Fruit fly (Drosophila melanogaster) whole organism, prepupa: ENCODE data around the gene CG8301.

Experiments
- CG10631 ChIP-seq: fragments of 200-800 bp; sonication (Bioruptor generic); optimal IDR thresholded peaks from 2 replicates; lab custom pipeline; 2016; ENCODE audit warnings: missing biosample characterization, missing genetic modification characterization
- CG11294 ChIP-seq: fragments of 200-800 bp; sonication (Bioruptor generic); IDR thresholded peaks from 2 replicates; pipeline ENCODE4 v1.3.6; 2022; ENCODE audit warnings: missing biosample characterization, missing genetic modification characterization
- CG11762 ChIP-seq: fragments of 200-800 bp; sonication (Bioruptor generic); optimal IDR thresholded peaks from 3 replicates; lab custom pipeline; 2016; ENCODE audit warnings: missing biosample characterization, missing genetic modification characterization; ENCODE audit not compliant: insufficient read depth
- CG11902 ChIP-seq: fragments of 200-800 bp; sonication (Bioruptor generic); optimal IDR thresholded peaks from 3 replicates; lab custom pipeline; 2016; ENCODE audit warnings: missing biosample characterization, missing genetic modification characterization
- CG15336 ChIP-seq: fragments of 200-800 bp; sonication (Bioruptor generic); IDR thresholded peaks from 2 replicates; pipeline ENCODE4 v1.3.6; 2022; ENCODE audit warnings: missing biosample characterization, missing genetic modification characterization
- CG1621 ChIP-seq: fragments of 200-800 bp; sonication (Bioruptor generic); optimal IDR thresholded peaks from 3 replicates; lab custom pipeline; 2018; ENCODE audit warnings: missing biosample characterization, mild to moderate bottlenecking, missing genetic modification characterization
- CG31627 ChIP-seq: fragments of 200-800 bp; sonication (Bioruptor generic); optimal IDR thresholded peaks from 3 replicates; lab custom pipeline; 2016; ENCODE audit warnings: missing biosample characterization, missing genetic modification characterization
- CG32006 ChIP-seq: fragments of 200-800 bp; sonication (Bioruptor generic); optimal IDR thresholded peaks from 3 replicates; lab custom pipeline; 2017; ENCODE audit warnings: missing biosample characterization, mild to moderate bottlenecking, missing genetic modification characterization
- CG34406 ChIP-seq: fragments of 200-800 bp; sonication (Bioruptor generic); optimal IDR thresholded peaks from 3 replicates; lab custom pipeline; 2016; ENCODE audit warnings: missing biosample characterization, missing genetic modification characterization
- CG3919 ChIP-seq: fragments of 200-800 bp; sonication (Bioruptor generic); optimal IDR thresholded peaks from 3 replicates; lab custom pipeline; 2016; ENCODE audit warnings: missing biosample characterization, missing genetic modification characterization
- CG4318 ChIP-seq: fragments of 200-800 bp; sonication (Bioruptor generic); optimal IDR thresholded peaks from 3 replicates; lab custom pipeline; 2017; ENCODE audit warnings: missing biosample characterization, mild to moderate bottlenecking, missing genetic modification characterization
- CG6163 ChIP-seq: fragments of 200-800 bp; sonication (Bioruptor generic); IDR thresholded peaks from 3 replicates; pipeline ENCODE4 v1.3.6; 2022; ENCODE audit warnings: missing biosample characterization, missing genetic modification characterization
- CG6276 ChIP-seq: fragments of 200-800 bp; sonication (Bioruptor generic); optimal IDR thresholded peaks from 2 replicates; lab custom pipeline; 2017; ENCODE audit warnings: missing biosample characterization, mild to moderate bottlenecking, missing genetic modification characterization
- CG6792 ChIP-seq: fragments of 200-800 bp; sonication (Bioruptor generic); optimal IDR thresholded peaks from 3 replicates; lab custom pipeline; 2016; ENCODE audit warnings: missing biosample characterization, missing genetic modification characterization
- CG6808 ChIP-seq: fragments of 200-800 bp; sonication (Bioruptor generic); optimal IDR thresholded peaks from 3 replicates; lab custom pipeline; 2017; ENCODE audit warnings: missing biosample characterization, missing genetic modification characterization, mild to moderate bottlenecking, moderate library complexity, missing genetic modification reagents
- CG7368 ChIP-seq: fragments of 200-800 bp; sonication (Bioruptor generic); optimal IDR thresholded peaks from 3 replicates; lab custom pipeline; 2016; ENCODE audit warnings: missing biosample characterization, missing genetic modification characterization
- CG8119 ChIP-seq: fragments of 200-800 bp; sonication (Bioruptor generic); IDR thresholded peaks from 3 replicates; pipeline ENCODE4 v1.3.6; 2022; ENCODE audit warnings: missing biosample characterization, missing genetic modification characterization
- CG8319 ChIP-seq: fragments of 200-800 bp; sonication (Bioruptor generic); optimal IDR thresholded peaks from 3 replicates; lab custom pipeline; 2016; ENCODE audit warnings: missing biosample characterization, missing genetic modification characterization
- CG8632 ChIP-seq: fragments of 200-800 bp; sonication (Bioruptor generic); optimal IDR thresholded peaks from 3 replicates; lab custom pipeline; 2016; ENCODE audit warnings: missing biosample characterization, missing genetic modification characterization
- CG9139 ChIP-seq: fragments of 200-800 bp; sonication (Bioruptor generic); optimal IDR thresholded peaks from 3 replicates; lab custom pipeline; 2017; ENCODE audit warnings: missing biosample characterization, mild to moderate bottlenecking, missing genetic modification characterization
- Eip75B ChIP-seq: fragments of 200-800 bp; sonication (Bioruptor generic); optimal IDR thresholded peaks from 3 replicates; lab custom pipeline; 2016; ENCODE audit warnings: missing biosample characterization, missing genetic modification characterization
- Eip93F ChIP-seq: fragments of 200-800 bp; sonication (Bioruptor generic); optimal IDR thresholded peaks from 2 replicates; lab custom pipeline; 2016; ENCODE audit warnings: missing biosample characterization, mild to moderate bottlenecking, missing genetic modification characterization
- Ets21C ChIP-seq: fragments of 200-800 bp; sonication (Bioruptor generic); optimal IDR thresholded peaks from 3 replicates; lab custom pipeline; 2016; ENCODE audit warnings: missing biosample characterization, missing genetic modification characterization
- Gug ChIP-seq: fragments of 200-800 bp; sonication (Bioruptor generic); IDR thresholded peaks from 2 replicates; pipeline ENCODE4 v1.3.6; 2022; ENCODE audit warnings: missing biosample characterization, missing genetic modification characterization
- Hr38 ChIP-seq: sonication (Bioruptor generic); optimal IDR thresholded peaks from 2 replicates; lab custom pipeline; 2016; ENCODE audit warnings: missing biosample characterization, missing genetic modification characterization
- Hr39 ChIP-seq: fragments of 200-800 bp; sonication (Bioruptor generic); optimal IDR thresholded peaks from 2 replicates; lab custom pipeline; 2016; ENCODE audit warnings: missing biosample characterization, missing genetic modification characterization
- Hr4 ChIP-seq: fragments of 200-800 bp; sonication (Bioruptor generic); optimal IDR thresholded peaks from 3 replicates; lab custom pipeline; 2016; ENCODE audit warnings: missing biosample characterization, missing genetic modification characterization
- Lpt ChIP-seq: fragments of 200-800 bp; sonication (Bioruptor generic); optimal IDR thresholded peaks from 3 replicates; lab custom pipeline; 2016; ENCODE audit warnings: missing biosample characterization, missing genetic modification characterization
- Met ChIP-seq: fragments of 200-800 bp; sonication (Bioruptor generic); optimal IDR thresholded peaks from 3 replicates; lab custom pipeline; 2016; ENCODE audit warnings: missing biosample characterization, missing genetic modification characterization
- OdsH ChIP-seq: fragments of 200-800 bp; sonication (Bioruptor generic); optimal IDR thresholded peaks from 3 replicates; lab custom pipeline; 2016; ENCODE audit warnings: missing biosample characterization, missing genetic modification characterization
- Smox ChIP-seq: fragments of 200-800 bp; sonication (Bioruptor generic); optimal IDR thresholded peaks from 3 replicates; lab custom pipeline; 2016; ENCODE audit warnings: missing biosample characterization, missing genetic modification characterization
- Sox102F ChIP-seq: fragments of 200-800 bp; sonication (Bioruptor generic); optimal IDR thresholded peaks from 2 replicates; lab custom pipeline; 2016; ENCODE audit warnings: missing biosample characterization, mild to moderate bottlenecking, missing genetic modification characterization
- Sox14 ChIP-seq: fragments of 200-800 bp; sonication (Bioruptor generic); optimal IDR thresholded peaks from 3 replicates; lab custom pipeline; 2016; ENCODE audit warnings: missing biosample characterization, missing genetic modification characterization
- Sox15 ChIP-seq: fragments of 200-800 bp; sonication (Bioruptor generic); optimal IDR thresholded peaks from 3 replicates; lab custom pipeline; 2016; ENCODE audit warnings: missing biosample characterization, missing genetic modification characterization
- cyc ChIP-seq: fragments of 200-800 bp; sonication (Bioruptor generic); optimal IDR thresholded peaks from 3 replicates; lab custom pipeline; 2016; ENCODE audit warnings: missing biosample characterization, missing genetic modification characterization
- dac ChIP-seq: fragments of 200-800 bp; sonication (Bioruptor generic); optimal IDR thresholded peaks from 2 replicates; lab custom pipeline; 2017; ENCODE audit warnings: missing biosample characterization, mild to moderate bottlenecking, missing genetic modification characterization
- dsx ChIP-seq: fragments of 200-800 bp; optimal IDR thresholded peaks from 3 replicates; lab custom pipeline; 2019; ENCODE audit warnings: missing biosample characterization, mild to moderate bottlenecking, missing genetic modification characterization, moderate library complexity; ENCODE audit not compliant: poor library complexity, severe bottlenecking
- eg ChIP-seq: fragments of 200-800 bp; sonication (Bioruptor generic); IDR thresholded peaks from 3 replicates; pipeline ENCODE4 v1.3.6; 2022; ENCODE audit warnings: missing biosample characterization, missing genetic modification characterization
- esn ChIP-seq: fragments of 200-800 bp; sonication (Bioruptor generic); optimal IDR thresholded peaks from 2 replicates; lab custom pipeline; 2016; ENCODE audit warnings: missing biosample characterization, mild to moderate bottlenecking, missing genetic modification characterization, moderate library complexity
- fd85E ChIP-seq: fragments of 200-800 bp; sonication (Bioruptor generic); optimal IDR thresholded peaks from 3 replicates; lab custom pipeline; 2016; ENCODE audit warnings: missing biosample characterization, missing genetic modification characterization
- fkh ChIP-seq: fragments of 200-800 bp; sonication (Bioruptor generic); optimal IDR thresholded peaks from 3 replicates; lab custom pipeline; 2017; ENCODE audit warnings: missing biosample characterization, mild to moderate bottlenecking, missing genetic modification characterization, moderate library complexity
- lz ChIP-seq: fragments of 200-800 bp; sonication (Bioruptor generic); optimal IDR thresholded peaks from 3 replicates; lab custom pipeline; 2016; ENCODE audit warnings: missing biosample characterization, missing genetic modification characterization
- net ChIP-seq: fragments of 200-800 bp; sonication (Bioruptor generic); optimal IDR thresholded peaks from 3 replicates; lab custom pipeline; 2016; ENCODE audit warnings: missing biosample characterization, missing genetic modification characterization
- pdm3 ChIP-seq: fragments of 200-800 bp; sonication (Bioruptor generic); optimal IDR thresholded peaks from 3 replicates; lab custom pipeline; 2016; ENCODE audit warnings: missing biosample characterization, missing genetic modification characterization
- spab ChIP-seq: fragments of 200-800 bp; sonication (Bioruptor generic); optimal IDR thresholded peaks from 2 replicates; lab custom pipeline; 2017; ENCODE audit warnings: missing biosample characterization, mild to moderate bottlenecking, missing genetic modification characterization, missing genetic modification reagents
- ss ChIP-seq, 2 experiments: fragments of 200-800 bp; sonication (Bioruptor generic); optimal IDR thresholded peaks; 2 replicates in 1 of 2; 3 replicates in 1 of 2; lab custom pipeline; 2017 to 2018; ENCODE audit warnings: mild to moderate bottlenecking in 2 of 2, missing biosample characterization in 2 of 2, missing genetic modification characterization in 2 of 2, moderate library complexity in 1 of 2
- svp ChIP-seq: fragments of 200-800 bp; sonication (Bioruptor generic); peaks from one replicate; lab custom pipeline; 2016; ENCODE audit warnings: missing biosample characterization, missing genetic modification characterization
- topi ChIP-seq: fragments of 200-800 bp; sonication (Bioruptor generic); optimal IDR thresholded peaks from 3 replicates; lab custom pipeline; 2016; ENCODE audit warnings: missing biosample characterization, missing genetic modification characterization
- vri ChIP-seq: fragments of 200-800 bp; sonication (Bioruptor generic); optimal IDR thresholded peaks from 3 replicates; lab custom pipeline; 2016; ENCODE audit warnings: missing biosample characterization, mild to moderate bottlenecking, missing genetic modification characterization

CG8301 gene

DNA sequence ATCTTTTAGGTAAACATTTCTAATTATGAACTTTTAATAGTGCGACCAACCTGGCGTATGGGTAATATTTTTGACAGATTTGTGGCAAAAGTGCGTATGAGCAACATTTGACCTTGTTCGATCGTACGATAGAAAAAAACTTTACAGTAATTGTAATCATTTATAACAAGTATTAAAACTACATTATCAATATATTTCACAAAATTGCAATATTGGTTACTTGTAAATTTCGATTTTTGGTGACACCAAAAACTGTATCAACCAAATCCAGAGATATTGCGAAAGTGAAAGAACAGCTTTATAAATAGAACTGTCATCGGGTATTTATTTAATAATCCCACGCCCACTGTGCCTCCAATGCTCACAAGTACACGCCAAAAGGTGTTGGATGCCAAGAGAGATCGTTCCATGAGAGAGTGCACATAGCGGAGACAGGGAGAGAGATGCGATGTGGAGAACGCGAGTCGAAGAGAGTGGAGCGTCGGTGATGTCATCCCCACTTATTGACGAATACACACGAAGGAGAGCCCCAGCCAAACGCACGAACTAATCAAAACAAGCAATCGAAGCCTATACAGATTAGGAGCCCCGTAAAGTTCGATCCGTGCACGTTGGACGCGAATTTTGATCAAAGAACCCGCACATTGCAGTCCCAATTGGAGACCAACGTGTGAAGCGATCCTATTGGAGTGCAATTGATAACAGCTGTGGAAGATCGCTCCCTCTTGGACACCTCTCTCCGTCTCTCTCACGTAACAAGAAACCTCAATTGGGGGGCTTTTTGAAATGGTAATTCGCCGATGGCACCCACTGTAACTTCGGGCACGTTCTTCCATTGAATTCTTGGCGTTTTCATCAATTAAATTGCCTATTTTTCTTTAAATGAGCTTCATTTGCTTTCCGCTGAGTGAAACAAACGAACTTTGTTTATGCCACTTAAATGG lies 47.7 kb upstream of the CG8301 start (continued):
- TF ChIP-seq spab (GFP tag; lab: Kevin White, UChicago) (peak; percentile 98), Hr38 (GFP tag; lab: Kevin White, UChicago) (no peak), CG32006 (GFP tag; lab: Kevin White, UChicago) (peak; percentile 99), esn (GFP tag; lab: Kevin White, UChicago) (peak; percentile 99), CG34406 (peak; percentile 96), OdsH (peak; percentile 96), CG8119 (GFP tag; lab: Robert Waterston, UW) (peak; percentile 95), CG11762 (GFP tag; lab: Kevin White, UChicago) (peak; percentile 96), CG6163 (GFP tag; lab: Robert Waterston, UW) (peak; percentile 80), CG11902 (GFP tag; lab: Kevin White, UChicago) (peak; percentile 93), topi (peak; percentile 98), Met (GFP tag; lab: Kevin White, UChicago) (peak; percentile 98), CG9139 (GFP tag; lab: Kevin White, UChicago) (peak; percentile 93), svp (peak; percentile 99), Hr4 (GFP tag; lab: Kevin White, UChicago) (peak; percentile 98), CG11294 (GFP tag; lab: Robert Waterston, UW) (peak; percentile 88), Hr39 (GFP tag; lab: Kevin White, UChicago) (peak; percentile 96), vri (GFP tag; lab: Kevin White, UChicago) (peak; percentile 84), ss (GFP tag; optimal IDR thresholded peaks at IDR 0.05; lab: Kevin White, UChicago) (peak; percentile 94 to 98), CG31627 (GFP tag; lab: Kevin White, UChicago) (peak; percentile 96), CG1621 (tag; lab: Kevin White, UChicago) (peak; percentile 91), fkh (GFP tag; lab: Kevin White, UChicago) (peak; percentile 99), fd85E (peak; percentile 83), Eip75B (peak; percentile 99), pdm3 (peak; percentile 97), net (peak; percentile 98), Sox14 (peak; percentile 98), eg (GFP tag; lab: Robert Waterston, UW) (peak; percentile 89), cyc (GFP tag; lab: Kevin White, UChicago) (peak; percentile 94), CG8319 (GFP tag; lab: Kevin White, UChicago) (peak; percentile 94), Ets21C (GFP tag; lab: Kevin White, UChicago) (peak; percentile 95), Sox15 (peak; percentile 97), Gug (GFP tag; lab: Robert Waterston, UW) (peak; percentile 87), Lpt (GFP tag; lab: Kevin White, UChicago) (peak; percentile 96), CG10631 (GFP tag; lab: Kevin White, UChicago) (peak; percentile 98), CG15336 (GFP tag; lab: Robert Waterston, UW) (peak; percentile 92), Sox102F (peak; percentile 97), dsx (peak; percentile 84), lz (GFP tag; lab: Kevin White, UChicago) (peak; percentile 98), CG7368 (GFP tag; lab: Kevin White, UChicago) (peak; percentile 95)

DNA sequence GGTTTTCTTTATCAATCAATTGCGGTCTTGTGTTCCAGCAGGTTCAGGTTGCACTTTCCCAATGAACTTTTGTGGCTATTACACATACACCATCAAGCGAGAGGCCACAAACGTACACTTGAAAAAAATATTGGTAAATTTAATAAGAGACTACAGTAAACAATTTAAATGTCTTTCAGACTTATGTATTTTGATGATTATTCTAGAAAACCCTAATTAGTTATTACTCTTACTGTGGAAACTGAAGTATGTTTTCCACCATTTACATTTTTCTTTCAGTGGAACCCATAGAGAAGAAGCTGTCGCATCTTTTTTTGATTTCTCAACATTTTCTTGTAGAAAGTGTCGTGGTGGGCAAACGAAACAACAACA lies 47.0 kb upstream of the CG8301 start:
- peak; percentile 21 for TF ChIP-seq fkh (GFP tag; lab: Kevin White, UChicago)
- TF ChIP-seq Eip93F (GFP tag; lab: Kevin White, UChicago), result no peak
- peak; percentile 79 for TF ChIP-seq CG1621 (tag; lab: Kevin White, UChicago)
- peak; percentile 92 for TF ChIP-seq CG3919 (GFP tag; lab: Kevin White, UChicago)
- peak; percentile 86 for TF ChIP-seq CG6276 (GFP tag; lab: Kevin White, UChicago)
- no peak for TF ChIP-seq CG9139 (GFP tag; lab: Kevin White, UChicago)
- TF ChIP-seq CG8119 (GFP tag; lab: Robert Waterston, UW), result peak; percentile 93
- TF ChIP-seq CG4318, result peak; percentile 85
- TF ChIP-seq CG8632, result peak; percentile 91
- TF ChIP-seq CG15336 (GFP tag; lab: Robert Waterston, UW), result peak; percentile 94
- no peak; the same call in none of the 3 replicates for TF ChIP-seq CG6163 (GFP tag; lab: Robert Waterston, UW)
- TF ChIP-seq OdsH, result peak; percentile 93
- TF ChIP-seq Sox15, result peak; percentile 81
- TF ChIP-seq CG6808 (GFP tag; lab: Kevin White, UChicago), result no peak
- TF ChIP-seq CG6792 (GFP tag; lab: Kevin White, UChicago), result peak; percentile 86
- TF ChIP-seq Lpt (GFP tag; lab: Kevin White, UChicago), result peak; percentile 88
- peak; percentile 75 for TF ChIP-seq Ets21C (GFP tag; lab: Kevin White, UChicago)
- TF ChIP-seq Smox, result peak; percentile 89
- peak; percentile 74 for TF ChIP-seq dac
- peak; percentile 93 for TF ChIP-seq Sox14
- peak; percentile 89 for TF ChIP-seq Gug (GFP tag; lab: Robert Waterston, UW)
